Worm (Caenorhabditis elegans): ENCODE data around the gene ora-1.
"Not testable (repeated sequence)": the region's sequence is repeated elsewhere in the genome, so short reads cannot be mapped to it uniquely, and the experiment has no call there.

DNA sequence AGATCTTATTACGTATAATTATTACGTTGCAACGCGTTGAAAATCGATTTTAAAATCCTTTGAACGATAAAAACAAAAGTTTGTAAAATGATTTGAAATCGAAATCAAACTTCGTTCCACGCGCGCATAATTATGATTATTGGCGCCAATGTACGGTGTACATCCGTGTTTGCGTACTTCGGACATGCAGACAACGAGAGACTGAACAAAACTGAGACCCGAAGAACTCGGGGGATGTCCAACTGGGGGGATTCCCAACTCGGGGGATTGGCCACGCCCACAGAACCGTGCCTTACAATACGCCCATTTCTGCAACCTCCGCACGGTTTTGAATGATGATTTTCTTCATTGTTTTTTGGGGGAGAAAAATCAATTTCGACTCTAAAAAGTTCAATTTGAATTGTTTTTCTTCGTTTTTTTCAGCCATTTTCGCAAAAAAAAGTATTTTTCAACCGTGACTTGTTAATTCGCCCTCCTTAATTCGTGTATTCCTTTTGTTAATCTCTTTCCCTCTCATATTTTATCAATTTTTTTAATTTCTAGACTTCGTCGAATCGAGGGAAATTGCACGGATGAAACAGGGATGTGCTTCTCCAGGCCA is 30.7 kb upstream of the ora-1 start, which contains the start of gene F20D12.12:
- not testable (repeated sequence) for TF ChIP-seq B0310.2 (tag; optimal IDR thresholded peaks at IDR 0.05); ama-1 (optimal IDR thresholded peaks at IDR 0.05); ets-7 (tag; optimal IDR thresholded peaks at IDR 0.05); hmbx-1 (tag; optimal IDR thresholded peaks at IDR 0.05); ceh-36 (tag; optimal IDR thresholded peaks at IDR 0.05); tra-4 (tag; optimal IDR thresholded peaks at IDR 0.05)
- TF ChIP-seq tbx-11 (GFP tag; IDR thresholded peaks at IDR 0.05) (peak; percentile 50; the same call in 1 of the 2 replicates), scrt-1 (GFP tag; IDR thresholded peaks at IDR 0.05) (0 out of 2 replicates have a peak, but pooled peaks have one; percentile 57), F13C5.2 (tag; optimal IDR thresholded peaks at IDR 0.05) (peak; percentile 44)

Measured in whole organism, early embryonic.